Worm (Caenorhabditis elegans) whole organism, late embryonic: ENCODE measurements around the gene Y60C6A.2.

Source experiments
- F13H6.1 ChIP-seq: sonication (generic microtip); optimal IDR thresholded peaks from 2 replicates; lab custom pipeline; 2016; ENCODE audit warnings: missing genetic modification characterization, missing compliant biosample characterization
- K02D7.2 ChIP-seq: sonication (generic microtip); optimal IDR thresholded peaks from 2 replicates; lab custom pipeline; 2017; ENCODE audit warnings: mild to moderate bottlenecking, missing genetic modification characterization, missing compliant biosample characterization
- K09A11.1 ChIP-seq: sonication (generic microtip); optimal IDR thresholded peaks from 2 replicates; lab custom pipeline; 2017; ENCODE audit warnings: antibody characterized with exemption, mild to moderate bottlenecking, missing genetic modification characterization, missing compliant biosample characterization; ENCODE audit not compliant: insufficient read depth
- T23F11.4 ChIP-seq: fragments of 200-800 bp; sonication (Bioruptor generic); optimal IDR thresholded peaks from 2 replicates; lab custom pipeline; 2018; ENCODE audit warnings: mild to moderate bottlenecking, missing genetic modification characterization, missing compliant biosample characterization
- ceh-19 ChIP-seq: fragments of 200-800 bp; sonication (Bioruptor generic); optimal IDR thresholded peaks from 2 replicates; lab custom pipeline; 2018; ENCODE audit warnings: mild to moderate bottlenecking, missing genetic modification characterization, missing compliant biosample characterization
- ceh-24 ChIP-seq: sonication (generic microtip); optimal IDR thresholded peaks from 2 replicates; lab custom pipeline; 2016; ENCODE audit warnings: mild to moderate bottlenecking, missing genetic modification characterization, missing compliant biosample characterization
- ceh-31 ChIP-seq: sonication (generic microtip); optimal IDR thresholded peaks from 2 replicates; lab custom pipeline; 2016; ENCODE audit warnings: missing genetic modification characterization, missing compliant biosample characterization
- ceh-45 ChIP-seq: fragments of 200-800 bp; sonication (Bioruptor generic); IDR thresholded peaks from 2 replicates; pipeline ENCODE4 v1.3.6; 2022; ENCODE audit warnings: missing genetic modification reagents, missing genetic modification characterization, missing compliant biosample characterization
- ceh-9 ChIP-seq: sonication (generic microtip); optimal IDR thresholded peaks from 2 replicates; lab custom pipeline; 2016; ENCODE audit warnings: mild to moderate bottlenecking, missing genetic modification characterization, inconsistent platforms, missing compliant biosample characterization
- che-1 ChIP-seq: sonication (generic microtip); optimal IDR thresholded peaks from 2 replicates; lab custom pipeline; 2016; ENCODE audit warnings: mild to moderate bottlenecking, missing genetic modification characterization, missing compliant biosample characterization
- dmd-4 ChIP-seq: sonication (generic microtip); optimal IDR thresholded peaks from 2 replicates; lab custom pipeline; 2016; ENCODE audit warnings: borderline replicate concordance, missing genetic modification characterization, missing compliant biosample characterization
- dve-1 ChIP-seq: sonication (generic microtip); optimal IDR thresholded peaks from 2 replicates; lab custom pipeline; 2017; ENCODE audit warnings: antibody characterized with exemption, mild to moderate bottlenecking, missing genetic modification characterization, missing compliant biosample characterization
- elt-2 ChIP-seq: sonication (generic microtip); optimal IDR thresholded peaks from 2 replicates; lab custom pipeline; 2016; ENCODE audit warnings: missing genetic modification reagents, missing genetic modification characterization, missing compliant biosample characterization
- elt-4 ChIP-seq: sonication (generic microtip); optimal IDR thresholded peaks from 2 replicates; lab custom pipeline; 2016; ENCODE audit warnings: missing genetic modification characterization, missing compliant biosample characterization
- ets-4 ChIP-seq: sonication (generic microtip); optimal IDR thresholded peaks from 2 replicates; lab custom pipeline; 2016; ENCODE audit warnings: missing genetic modification characterization, missing compliant biosample characterization
- hlh-30 ChIP-seq: sonication (generic microtip); optimal IDR thresholded peaks from 2 replicates; lab custom pipeline; 2017; ENCODE audit warnings: antibody characterized with exemption, missing genetic modification characterization, missing compliant biosample characterization; ENCODE audit not compliant: insufficient read depth
- hlh-6 ChIP-seq: sonication (generic microtip); optimal IDR thresholded peaks from 2 replicates; lab custom pipeline; 2016; ENCODE audit warnings: missing genotype, missing genetic modification characterization, missing compliant biosample characterization
- hlh-8 ChIP-seq: sonication (generic microtip); optimal IDR thresholded peaks from 2 replicates; lab custom pipeline; 2016; ENCODE audit warnings: missing genotype, missing genetic modification characterization, missing compliant biosample characterization
- madf-2 ChIP-seq: sonication (generic microtip); optimal IDR thresholded peaks from 2 replicates; lab custom pipeline; 2017; ENCODE audit warnings: missing genetic modification characterization, missing compliant biosample characterization
- nhr-11 ChIP-seq: fragments of 150-350 bp; optimal IDR thresholded peaks from 2 replicates; lab custom pipeline; 2014; ENCODE audit warnings: missing biosample characterization, missing genetic modification characterization
- npax-4 ChIP-seq: sonication (generic microtip); optimal IDR thresholded peaks from 2 replicates; lab custom pipeline; 2016; ENCODE audit warnings: missing genetic modification characterization, missing compliant biosample characterization
- pat-9 ChIP-seq: fragments of 200-800 bp; sonication (Bioruptor generic); optimal IDR thresholded peaks from 2 replicates; lab custom pipeline; 2018; ENCODE audit warnings: mild to moderate bottlenecking, missing genetic modification characterization, moderate library complexity, missing compliant biosample characterization
- pha-2 ChIP-seq: sonication (generic microtip); optimal IDR thresholded peaks from 2 replicates; lab custom pipeline; 2017; ENCODE audit warnings: mild to moderate bottlenecking, missing genetic modification characterization, missing compliant biosample characterization
- pros-1 ChIP-seq: fragments of 150-350 bp; optimal IDR thresholded peaks from 2 replicates; lab custom pipeline; 2014; ENCODE audit warnings: missing biosample characterization, missing genetic modification reagents, missing genetic modification characterization
- sox-4 ChIP-seq: sonication (generic microtip); optimal IDR thresholded peaks from 2 replicates; lab custom pipeline; 2017; ENCODE audit warnings: mild to moderate bottlenecking, missing genetic modification characterization, inconsistent platforms, missing compliant biosample characterization
- tbx-2 ChIP-seq: sonication (generic microtip); optimal IDR thresholded peaks from 2 replicates; lab custom pipeline; 2016; ENCODE audit warnings: missing genetic modification characterization, missing compliant biosample characterization
- tbx-7 ChIP-seq: sonication (generic microtip); optimal IDR thresholded peaks from 2 replicates; lab custom pipeline; 2016; ENCODE audit warnings: missing genotype, missing genetic modification characterization, missing compliant biosample characterization
- ttx-3 ChIP-seq: sonication (generic microtip); optimal IDR thresholded peaks from 2 replicates; lab custom pipeline; 2016; ENCODE audit warnings: missing genetic modification reagents, missing genetic modification characterization, missing compliant biosample characterization
- unc-42 ChIP-seq: sonication (generic microtip); optimal IDR thresholded peaks from 2 replicates; lab custom pipeline; 2016; ENCODE audit warnings: missing genotype, missing genetic modification characterization, missing compliant biosample characterization
- unc-55 ChIP-seq: sonication (generic microtip); optimal IDR thresholded peaks from 2 replicates; lab custom pipeline; 2017; ENCODE audit warnings: missing biosample characterization, missing genetic modification reagents, missing genetic modification characterization

The Y60C6A.2 gene

ce11 chrV:4794308-4794707 lies 9.1 kb upstream of the Y60C6A.2 start, which contains the start of gene R02F11.2 (continued):
- no peak for TF ChIP-seq ceh-19 (GFP tag; lab: Kevin White, UChicago)

ce11 chrV:4791569-4791968 lies 6.3 kb upstream of the Y60C6A.2 start, which contains the start of gene R02F11.11:
TSS of gene R02F11.11 (plus strand) at chrV:4791869.
- no peak for TF ChIP-seq elt-4 (tag; lab: Kevin White, UChicago)
- TF ChIP-seq, all 69 proteins: peak for 0

ce11 chrV:4790368-4790767 lies 5.1 kb upstream of the Y60C6A.2 start, which contains the start of gene R02F11.12:
TSS of gene R02F11.12 (plus strand) at chrV:4790668.
- no peak for TF ChIP-seq elt-2 (tag; lab: Kevin White, UChicago)
- TF ChIP-seq tbx-2 (tag; lab: Kevin White, UChicago) = no peak
- no peak for TF ChIP-seq ceh-31 (tag; lab: Kevin White, UChicago)
- no peak for TF ChIP-seq ceh-45 (GFP tag; lab: Robert Waterston, UW)
- no peak for TF ChIP-seq pha-2 (tag; lab: Kevin White, UChicago)

- TF ChIP-seq che-1 (tag; lab: Kevin White, UChicago) (no peak), unc-55 (no peak), nhr-11 (tag; lab: Kevin White, UChicago) (no peak), dve-1 (tag; lab: Kevin White, UChicago) (no peak), T23F11.4 (GFP tag; lab: Kevin White, UChicago) (no peak), ttx-3 (tag; lab: Kevin White, UChicago) (no peak), unc-42 (tag; lab: Kevin White, UChicago) (no peak), npax-4 (tag; lab: Kevin White, UChicago) (no peak), ceh-31 (tag; lab: Kevin White, UChicago) (no peak), madf-2 (tag; lab: Kevin White, UChicago) (no peak)
These were observed 3.6 kb upstream of the Y60C6A.2 start, which contains the start of gene R02F11.10 for ce11 chrV:4788823-4789222. TSS of gene R02F11.10 (plus strand) at chrV:4789123.

ce11 chrV:4787836-4788235 lies 2.6 kb upstream of the Y60C6A.2 start:
- no peak for TF ChIP-seq che-1 (tag; lab: Kevin White, UChicago)
- TF ChIP-seq pat-9 (tag; lab: Kevin White, UChicago) = no peak
- TF ChIP-seq sox-4 (tag; lab: Kevin White, UChicago) = no peak
- no peak for TF ChIP-seq hlh-6 (tag; lab: Kevin White, UChicago)
- no peak for TF ChIP-seq K02D7.2 (tag; lab: Kevin White, UChicago)
- no peak for TF ChIP-seq pros-1
- TF ChIP-seq unc-55 = no peak
- TF ChIP-seq ttx-3 (tag; lab: Kevin White, UChicago) = no peak
- TF ChIP-seq tbx-7 = no peak
- TF ChIP-seq F13H6.1 (tag; lab: Kevin White, UChicago) = no peak
- TF ChIP-seq hlh-8 = no peak
- TF ChIP-seq ets-4 = no peak
- no peak for TF ChIP-seq K09A11.1 (tag; lab: Kevin White, UChicago)
- TF ChIP-seq nhr-11 (tag; lab: Kevin White, UChicago) = no peak
- no peak for TF ChIP-seq ceh-24
- TF ChIP-seq dmd-4 (tag; lab: Kevin White, UChicago) = no peak
- no peak for TF ChIP-seq ceh-9
- TF ChIP-seq hlh-30 = no peak
- no peak for TF ChIP-seq ceh-31 (tag; lab: Kevin White, UChicago)

ce11 chrV:4787166-4787565 lies 1.9 kb upstream of the Y60C6A.2 start, which contains the start of gene R02F11.9:
TSS of gene R02F11.9 (plus strand) at chrV:4787466.
- TF ChIP-seq ttx-3 (tag; lab: Kevin White, UChicago) = no peak
- no peak for TF ChIP-seq hlh-6 (tag; lab: Kevin White, UChicago)
